Worm (Caenorhabditis elegans): ENCODE data around the gene col-13.
"Not testable (repeated sequence)": the region's sequence is repeated elsewhere in the genome, so short reads cannot be mapped to it uniquely, and the experiment has no call there.

DNA sequence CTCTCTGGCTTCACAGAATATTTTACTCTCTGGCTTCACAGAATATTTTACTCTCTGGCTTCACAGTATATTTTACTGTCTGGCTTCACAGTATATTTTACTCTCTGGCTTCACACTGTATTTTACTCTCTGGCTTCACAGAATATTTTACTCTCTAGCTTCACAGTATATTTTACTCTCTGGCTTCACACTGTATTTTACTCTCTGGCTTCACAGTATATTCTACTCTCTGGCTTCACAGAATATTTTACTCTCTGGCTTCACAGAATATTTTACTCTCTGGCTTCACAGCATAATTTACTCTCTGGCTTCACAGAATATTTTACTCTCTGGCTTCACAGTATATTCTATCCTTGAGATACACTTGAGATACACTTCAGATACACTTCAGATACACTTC lies 28.7 kb upstream of the col-13 start:
- not testable (repeated sequence) for TF ChIP-seq hlh-30 (tag; optimal IDR thresholded peaks at IDR 0.05; ENCODE audit: insufficient read depth); ceh-24 (tag; optimal IDR thresholded peaks at IDR 0.05); ama-1 (optimal IDR thresholded peaks at IDR 0.05); fkh-10 (GFP tag; optimal IDR thresholded peaks at IDR 0.05); syd-9 (tag; optimal IDR thresholded peaks at IDR 0.05); dve-1 (tag; optimal IDR thresholded peaks at IDR 0.05); hlh-15 (tag; optimal IDR thresholded peaks at IDR 0.05); ceh-48 (tag; optimal IDR thresholded peaks at IDR 0.05); ceh-19 (GFP tag; optimal IDR thresholded peaks at IDR 0.05); pha-4 (tag; optimal IDR thresholded peaks at IDR 0.05); pqm-1 (tag; optimal IDR thresholded peaks at IDR 0.05); ceh-9 (tag; optimal IDR thresholded peaks at IDR 0.05)

Data from whole organism, late embryonic.